Worm (Caenorhabditis elegans): ENCODE measurements around the gene rps-21.

The rps-21 gene

DNA sequence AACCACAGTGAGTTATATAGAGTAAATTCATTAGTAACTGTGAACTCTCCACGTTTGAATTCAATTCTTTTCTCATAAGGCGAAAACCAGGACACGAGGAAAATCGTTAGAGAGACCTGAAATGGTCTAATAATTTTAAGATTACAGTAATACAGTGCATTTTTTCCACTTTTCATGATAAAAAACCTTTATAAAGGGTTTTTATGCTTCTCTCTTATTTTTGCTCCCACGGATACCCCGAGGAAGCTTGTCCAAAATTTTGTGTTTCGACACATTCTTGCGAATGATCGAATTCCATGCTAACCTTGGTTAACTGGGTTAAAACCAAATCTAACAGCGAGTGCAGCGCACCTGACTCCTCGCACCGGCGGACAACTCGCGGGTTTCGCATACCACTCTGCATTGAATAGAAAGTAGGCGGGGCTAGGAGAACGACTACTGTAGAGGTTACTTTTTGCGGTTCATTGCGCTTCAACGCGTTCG lies 49.2 kb downstream of the rps-21 start (continued):
- TF ChIP-seq ama-1 (optimal IDR thresholded peaks at IDR 0.05) (peak; percentile 43), lin-15B (tag; optimal IDR thresholded peaks at IDR 0.05) (no peak)
